Worm (Caenorhabditis elegans): Measurements from ENCODE around the gene Y43F8C.11.

- TF ChIP-seq nhr-23 (tag; optimal IDR thresholded peaks at IDR 0.05), result no peak
- TF ChIP-seq ztf-11 (tag; optimal IDR thresholded peaks at IDR 0.05), result no peak
- TF ChIP-seq nhr-237 (tag; optimal IDR thresholded peaks at IDR 0.05), result no peak
Measured at ce11 chrV:19632948-19633347, 37.1 kb upstream of the Y43F8C.11 start.

Measured in whole organism, L2 larva.